Worm (Caenorhabditis elegans): ENCODE data around the gene clec-2.

DNA sequence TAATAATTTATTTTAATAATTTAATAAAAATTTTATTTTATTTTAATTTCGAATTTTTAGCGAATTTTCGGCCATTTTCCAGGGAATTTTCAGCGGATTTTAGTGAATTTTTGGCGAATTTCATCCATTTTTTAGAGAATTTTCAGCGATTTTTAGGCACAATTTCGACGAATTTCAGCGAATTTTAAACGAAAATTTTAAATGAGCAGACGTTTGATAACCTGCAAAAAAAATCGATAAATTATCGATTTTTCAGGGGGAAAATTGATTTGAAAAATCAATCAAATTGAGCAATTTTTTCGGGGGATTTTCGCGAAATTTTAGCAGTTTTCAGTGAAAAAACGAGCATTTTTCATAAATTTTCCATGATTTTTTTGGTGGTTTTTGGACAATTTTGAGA, 45.4 kb upstream of the clec-2 start:
- TF ChIP-seq unc-86 (tag; optimal IDR thresholded peaks at IDR 0.05) = no peak
- TF ChIP-seq ceh-9 (tag; optimal IDR thresholded peaks at IDR 0.05) = no peak
- TF ChIP-seq unc-3 (GFP tag; conservative IDR thresholded peaks at IDR 0.05) = no peak
- TF ChIP-seq unc-3 (tag; optimal IDR thresholded peaks at IDR 0.05) = no peak
